Worm (Caenorhabditis elegans): ENCODE measurements around the gene srz-6.

ce11 chrII:12488810-12489209, 3.2 kb upstream of the srz-6 start:
- no peak for TF ChIP-seq W03F9.2 (tag; optimal IDR thresholded peaks at IDR 0.05)
- no peak for TF ChIP-seq dao-5 (tag; optimal IDR thresholded peaks at IDR 0.05)
